Fruit fly (Drosophila melanogaster): ENCODE measurements around the gene sfl.

Gene sfl

dm6 chr3L:6522785-6523184, 27.3 kb downstream of the sfl start:
- TF ChIP-seq sna (GFP tag; IDR thresholded peaks at IDR 0.05; ENCODE audit: partially characterized antibody) (no peak), cato (GFP tag; optimal IDR thresholded peaks at IDR 0.05; ENCODE audit: borderline replicate concordance) (no peak), CG7987 (GFP tag; optimal IDR thresholded peaks at IDR 0.05) (peak; percentile 40), Ravus (GFP tag; IDR thresholded peaks at IDR 0.05) (no peak), bsh (GFP tag; optimal IDR thresholded peaks at IDR 0.05) (peak in 1 of 2 experiments; percentile 52), CG11504 (tag; optimal IDR thresholded peaks at IDR 0.05) (peak; percentile 55), CG6813 (GFP tag; optimal IDR thresholded peaks at IDR 0.05) (peak; percentile 69), row (GFP tag; IDR thresholded peaks at IDR 0.05) (no peak), CG5180 (GFP tag; optimal IDR thresholded peaks at IDR 0.05) (peak; percentile 38), CG18262 (tag; optimal IDR thresholded peaks at IDR 0.05) (no peak), CG9727 (GFP tag; optimal IDR thresholded peaks at IDR 0.05) (peak; percentile 29), tna (GFP tag; IDR thresholded peaks at IDR 0.05; ENCODE audit: partially characterized antibody) (no peak), BtbVII (GFP tag; optimal IDR thresholded peaks at IDR 0.05) (peak; percentile 75), CG11093 (GFP tag; IDR thresholded peaks at IDR 0.05) (no peak), Sox100B (GFP tag; optimal IDR thresholded peaks at IDR 0.05) (peak; percentile 53), CG1233 (GFP tag; optimal IDR thresholded peaks at IDR 0.05) (peak; percentile 36), kni (GFP tag; optimal IDR thresholded peaks at IDR 0.05) (peak; percentile 52), CG18599 (GFP tag; optimal IDR thresholded peaks at IDR 0.05) (peak; percentile 68), Scr (GFP tag; IDR thresholded peaks at IDR 0.05; ENCODE audit: partially characterized antibody) (no peak), CG2202 (tag; optimal IDR thresholded peaks at IDR 0.05) (peak; percentile 48), gsb-n (tag; optimal IDR thresholded peaks at IDR 0.05) (peak; percentile 29), Stat92E (GFP tag; optimal IDR thresholded peaks at IDR 0.05) (no peak), CG7556 (GFP tag; optimal IDR thresholded peaks at IDR 0.05) (peak; percentile 48), Hmr (GFP tag; optimal IDR thresholded peaks at IDR 0.05) (peak; percentile 54), dmrt99B (tag; optimal IDR thresholded peaks at IDR 0.05) (peak; percentile 28), hkb (optimal IDR thresholded peaks at IDR 0.05) (no peak), hkb (GFP tag; IDR thresholded peaks at IDR 0.05) (0 out of 2 replicates have a peak, but pooled peaks have one; percentile 18), CG12236 (GFP tag; optimal IDR thresholded peaks at IDR 0.05) (no peak), chif (GFP tag; optimal IDR thresholded peaks at IDR 0.05) (no peak), CG15601 (tag; optimal IDR thresholded peaks at IDR 0.05) (peak; percentile 82), pros (GFP tag; optimal IDR thresholded peaks at IDR 0.05) (no peak), CG6854 (GFP tag; optimal IDR thresholded peaks at IDR 0.05) (peak; percentile 3), sqz (GFP tag; optimal IDR thresholded peaks at IDR 0.05) (peak; percentile 36), Ada2b (GFP tag; IDR thresholded peaks at IDR 0.05) (no peak), MTF-1 (GFP tag; optimal IDR thresholded peaks at IDR 0.05; ENCODE audit: borderline replicate concordance) (peak; percentile 50), her (GFP tag; optimal IDR thresholded peaks at IDR 0.05) (no peak), CG8359 (GFP tag; optimal IDR thresholded peaks at IDR 0.05; ENCODE audit: borderline replicate concordance) (peak; percentile 5), hth (optimal IDR thresholded peaks at IDR 0.05) (no peak), CG10147 (GFP tag; optimal IDR thresholded peaks at IDR 0.05) (peak; percentile 12), tap (tag; optimal IDR thresholded peaks at IDR 0.05) (peak; percentile 14), GATAe (GFP tag; conservative IDR thresholded peaks at IDR 0.05) (peak; percentile 80), CG8765 (GFP tag; IDR thresholded peaks at IDR 0.05) (no peak), CG17568 (GFP tag; optimal IDR thresholded peaks at IDR 0.05) (peak; percentile 82), CG17385 (GFP tag; optimal IDR thresholded peaks at IDR 0.05) (peak; percentile 43), salm (tag; optimal IDR thresholded peaks at IDR 0.05) (peak; percentile 66), CG10654 (GFP tag; optimal IDR thresholded peaks at IDR 0.05) (peak; percentile 29), Hmx (GFP tag; optimal IDR thresholded peaks at IDR 0.05) (no peak), TFAM (GFP tag; optimal IDR thresholded peaks at IDR 0.05) (no peak), CG13296 (GFP tag; optimal IDR thresholded peaks at IDR 0.05) (peak; percentile 65)
